Fruit fly (Drosophila melanogaster): ENCODE results near the gene Gr98d.

DNA sequence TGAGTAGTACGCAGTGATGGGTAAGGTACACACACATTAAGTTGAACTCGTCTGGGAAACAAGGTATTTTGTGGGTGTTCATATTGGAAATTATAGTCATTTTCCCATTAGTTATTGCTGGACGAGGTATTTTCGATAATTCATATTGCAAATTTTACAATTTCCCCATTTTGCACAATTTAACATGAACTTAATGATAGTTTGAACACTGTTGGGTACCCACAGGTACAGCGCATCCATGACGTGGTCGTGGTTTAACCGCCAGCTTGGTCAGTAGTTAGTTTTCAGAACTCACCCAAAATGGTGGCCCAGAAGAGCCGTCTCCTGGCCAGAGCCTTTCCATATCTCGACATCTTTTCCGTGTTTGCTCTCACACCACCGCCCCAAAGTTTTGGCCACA, 3.7 kb upstream of the Gr98d start, which contains the start of gene Gr98b:
- TF ChIP-seq cnc (optimal IDR thresholded peaks at IDR 0.05) (no peak), CG11617 (GFP tag; optimal IDR thresholded peaks at IDR 0.05) (no peak), CG1620 (GFP tag; optimal IDR thresholded peaks at IDR 0.05) (no peak), tj (GFP tag; optimal IDR thresholded peaks at IDR 0.05) (no peak), Clk (GFP tag; optimal IDR thresholded peaks at IDR 0.05) (no peak), cic (GFP tag; optimal IDR thresholded peaks at IDR 0.05) (no peak), toe (GFP tag; optimal IDR thresholded peaks at IDR 0.05) (no peak), bab1 (GFP tag; optimal IDR thresholded peaks at IDR 0.05) (no peak), Hr96 (GFP tag; optimal IDR thresholded peaks at IDR 0.05) (no peak), CG33017 (tag; optimal IDR thresholded peaks at IDR 0.05) (no peak), Mnt (GFP tag; optimal IDR thresholded peaks at IDR 0.05) (no peak), Crg-1 (GFP tag; optimal IDR thresholded peaks at IDR 0.05) (no peak), CG14711 (tag; optimal IDR thresholded peaks at IDR 0.05) (no peak)

All from whole organism, adult.